Comparison of ENCODE assay signal across 3 fruit fly cellular contexts in the genomic region with DNA sequence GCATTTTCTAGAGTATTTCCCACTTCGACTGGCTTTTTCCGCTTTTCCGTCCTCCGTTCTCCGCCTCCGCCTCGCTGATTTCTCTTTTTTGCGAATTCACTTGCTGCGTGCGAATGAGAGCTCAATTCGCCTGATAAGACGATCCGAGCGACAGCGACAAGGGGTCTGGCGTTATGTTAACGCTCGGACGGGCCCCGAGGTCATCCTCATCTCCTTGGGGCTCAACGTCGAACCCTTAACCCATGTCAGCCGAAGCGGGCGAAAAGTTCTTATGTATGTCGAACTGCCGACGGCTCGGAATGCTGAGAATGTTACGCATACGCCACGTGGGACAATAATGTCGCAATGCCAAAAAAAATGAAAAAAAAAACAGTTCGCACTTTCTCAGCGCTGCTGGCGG.
A peak's percentile ranks its signal among the peaks of the same experiment; 100 is the strongest.
TF ChIP-seq lines count a peak whose summit lies in the region.

No protein-coding gene starts in this region.

- TF ChIP-seq CTCF in whole organism, embryonic (GFP tag; optimal IDR thresholded peaks at IDR 0.05; lab: Kevin White, UChicago): no peak

TF ChIP-seq in whole organism, embryonic, 481 proteins besides CTCF, POLR2A, EP300 and RAD21 (continues in another document):
- TF ChIP-seq Mes4 (GFP tag; optimal IDR thresholded peaks at IDR 0.05; lab: Kevin White, UChicago) (no peak), CkIIα-i1 (GFP tag; IDR thresholded peaks at IDR 0.05; lab: Robert Waterston, UW) (no peak), Deaf1 (tag; optimal IDR thresholded peaks at IDR 0.05; lab: Kevin White, UChicago) (peak; percentile 16), Xrp1 (GFP tag; IDR thresholded peaks at IDR 0.05; lab: Robert Waterston, UW) (no peak), Opbp (GFP tag; IDR thresholded peaks at IDR 0.05; lab: Robert Waterston, UW; ENCODE audit: partially characterized antibody) (no peak), Doc3 (GFP tag; IDR thresholded peaks at IDR 0.05; lab: Robert Waterston, UW; ENCODE audit: partially characterized antibody) (no peak), sd (tag; optimal IDR thresholded peaks at IDR 0.05; lab: Kevin White, UChicago) (peak; percentile 84), Camta (GFP tag; optimal IDR thresholded peaks at IDR 0.05; lab: Kevin White, UChicago) (no peak), abd-A (tag; optimal IDR thresholded peaks at IDR 0.05; lab: Kevin White, UChicago) (peak; percentile 19), CG15514 (GFP tag; optimal IDR thresholded peaks at IDR 0.05; lab: Kevin White, UChicago) (no peak), CG31224 (GFP tag; IDR thresholded peaks at IDR 0.05; lab: Robert Waterston, UW) (no peak), run (tag; optimal IDR thresholded peaks at IDR 0.05; lab: Kevin White, UChicago) (no peak), C15 (GFP tag; IDR thresholded peaks at IDR 0.05; lab: Robert Waterston, UW) (no peak), CG43689 (GFP tag; IDR thresholded peaks at IDR 0.05; lab: Robert Waterston, UW) (no peak), ind (GFP tag; optimal IDR thresholded peaks at IDR 0.05; lab: Kevin White, UChicago) (no peak), btn (GFP tag; optimal IDR thresholded peaks at IDR 0.05; lab: Kevin White, UChicago) (no peak), ssp (GFP tag; IDR thresholded peaks at IDR 0.05; lab: Robert Waterston, UW) (no peak), B-H1 (GFP tag; IDR thresholded peaks at IDR 0.05; lab: Robert Waterston, UW) (no peak), CG13894 (tag; optimal IDR thresholded peaks at IDR 0.05; lab: Kevin White, UChicago) (peak; percentile 86), Pdp1 (GFP tag; optimal IDR thresholded peaks at IDR 0.05; lab: Kevin White, UChicago) (peak in 1 of 2 experiments; percentile 23), CG30431 (GFP tag; optimal IDR thresholded peaks at IDR 0.05; lab: Kevin White, UChicago) (no peak), maf-S (GFP tag; optimal IDR thresholded peaks at IDR 0.05; lab: Kevin White, UChicago) (no peak), gce (GFP tag; IDR thresholded peaks at IDR 0.05; lab: Robert Waterston, UW) (no peak), CG6683 (GFP tag; optimal IDR thresholded peaks at IDR 0.05; lab: Kevin White, UChicago) (no peak), inv (GFP tag; IDR thresholded peaks at IDR 0.05; lab: Robert Waterston, UW; ENCODE audit: partially characterized antibody) (no peak), Dfd (GFP tag; optimal IDR thresholded peaks at IDR 0.05; lab: Kevin White, UChicago) (no peak), fd64A (GFP tag; optimal IDR thresholded peaks at IDR 0.05; lab: Kevin White, UChicago) (no peak), Hr3 (GFP tag; optimal IDR thresholded peaks at IDR 0.05; lab: Kevin White, UChicago) (no peak), prd (optimal IDR thresholded peaks at IDR 0.05; lab: Kevin White, UChicago) (no peak), prd (GFP tag; IDR thresholded peaks at IDR 0.05; lab: Robert Waterston, UW) (no peak)

TF ChIP-seq in whole organism, prepupa, 60 proteins besides CTCF, POLR2A, EP300 and RAD21:
- peak; percentile 97 for TF ChIP-seq svp (GFP tag; lab: Kevin White, UChicago)
- TF ChIP-seq esn (GFP tag; optimal IDR thresholded peaks at IDR 0.05; lab: Kevin White, UChicago): no peak

TF ChIP-seq in whole organism, wandering third instar larva, 38 proteins besides CTCF, POLR2A, EP300 and RAD21:
- TF ChIP-seq lola (GFP tag; optimal IDR thresholded peaks at IDR 0.05; lab: Kevin White, UChicago) (no peak), Rel (GFP tag; optimal IDR thresholded peaks at IDR 0.05; lab: Kevin White, UChicago) (no peak), Rel (tag; optimal IDR thresholded peaks at IDR 0.05; lab: Kevin White, UChicago) (peak; percentile 17)
